Fruit fly (Drosophila melanogaster) whole organism, prepupa: ENCODE data around the gene CG11356.

ENCODE experiments used
- CG11294 ChIP-seq: fragments of 200-800 bp; sonication (Bioruptor generic); IDR thresholded peaks from 2 replicates; pipeline ENCODE4 v1.3.6; 2022; ENCODE audit warnings: missing biosample characterization, missing genetic modification characterization
- CG11902 ChIP-seq: fragments of 200-800 bp; sonication (Bioruptor generic); optimal IDR thresholded peaks from 3 replicates; lab custom pipeline; 2016; ENCODE audit warnings: missing biosample characterization, missing genetic modification characterization
- CG15336 ChIP-seq: fragments of 200-800 bp; sonication (Bioruptor generic); IDR thresholded peaks from 2 replicates; pipeline ENCODE4 v1.3.6; 2022; ENCODE audit warnings: missing biosample characterization, missing genetic modification characterization
- Eip75B ChIP-seq: fragments of 200-800 bp; sonication (Bioruptor generic); optimal IDR thresholded peaks from 3 replicates; lab custom pipeline; 2016; ENCODE audit warnings: missing biosample characterization, missing genetic modification characterization
- Hr38 ChIP-seq: sonication (Bioruptor generic); optimal IDR thresholded peaks from 2 replicates; lab custom pipeline; 2016; ENCODE audit warnings: missing biosample characterization, missing genetic modification characterization
- Hr4 ChIP-seq: fragments of 200-800 bp; sonication (Bioruptor generic); optimal IDR thresholded peaks from 3 replicates; lab custom pipeline; 2016; ENCODE audit warnings: missing biosample characterization, missing genetic modification characterization
- OdsH ChIP-seq: fragments of 200-800 bp; sonication (Bioruptor generic); optimal IDR thresholded peaks from 3 replicates; lab custom pipeline; 2016; ENCODE audit warnings: missing biosample characterization, missing genetic modification characterization
- dac ChIP-seq: fragments of 200-800 bp; sonication (Bioruptor generic); optimal IDR thresholded peaks from 2 replicates; lab custom pipeline; 2017; ENCODE audit warnings: missing biosample characterization, mild to moderate bottlenecking, missing genetic modification characterization
- fd85E ChIP-seq: fragments of 200-800 bp; sonication (Bioruptor generic); optimal IDR thresholded peaks from 3 replicates; lab custom pipeline; 2016; ENCODE audit warnings: missing biosample characterization, missing genetic modification characterization
- fkh ChIP-seq: fragments of 200-800 bp; sonication (Bioruptor generic); optimal IDR thresholded peaks from 3 replicates; lab custom pipeline; 2017; ENCODE audit warnings: missing biosample characterization, mild to moderate bottlenecking, missing genetic modification characterization, moderate library complexity
- spab ChIP-seq: fragments of 200-800 bp; sonication (Bioruptor generic); optimal IDR thresholded peaks from 2 replicates; lab custom pipeline; 2017; ENCODE audit warnings: missing biosample characterization, mild to moderate bottlenecking, missing genetic modification characterization, missing genetic modification reagents
- ss ChIP-seq, 2 experiments: fragments of 200-800 bp; sonication (Bioruptor generic); optimal IDR thresholded peaks; 2 replicates in 1 of 2; 3 replicates in 1 of 2; lab custom pipeline; 2017 to 2018; ENCODE audit warnings: mild to moderate bottlenecking in 2 of 2, missing biosample characterization in 2 of 2, missing genetic modification characterization in 2 of 2, moderate library complexity in 1 of 2

DNA sequence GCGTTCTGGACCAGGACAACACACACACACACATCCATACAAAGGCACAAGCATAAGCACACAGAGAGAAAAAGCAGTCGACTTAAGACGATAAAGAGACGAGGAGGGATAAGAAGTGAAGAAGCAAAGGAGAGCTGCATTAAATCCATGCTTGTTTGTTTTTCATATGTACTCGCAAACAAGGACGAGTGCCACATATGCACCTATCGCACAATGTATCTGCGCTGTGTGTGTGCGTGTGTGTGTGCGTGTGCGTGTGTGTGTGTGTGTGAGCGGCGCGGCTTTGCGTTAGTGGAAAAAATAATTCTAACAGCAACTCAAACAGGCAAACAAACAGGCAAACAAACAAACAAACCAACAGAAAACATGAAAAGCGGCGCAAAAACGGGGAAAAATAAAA lies 15.7 kb upstream of the CG11356 start:
- TF ChIP-seq CG15336 (no peak), fd85E (no peak), Hr4 (GFP tag; lab: Kevin White, UChicago) (no peak), spab (GFP tag; lab: Kevin White, UChicago) (no peak), CG11294 (no peak), Eip75B (no peak), fkh (no peak), OdsH (GFP tag; lab: Kevin White, UChicago) (no peak), CG11902 (GFP tag; lab: Kevin White, UChicago) (no peak), dac (GFP tag; lab: Kevin White, UChicago) (no peak), ss (GFP tag; optimal IDR thresholded peaks at IDR 0.05; lab: Kevin White, UChicago) (no peak), Hr38 (no peak)
